Fruit fly (Drosophila melanogaster) whole organism, embryonic: Measurements from ENCODE around the gene CG9747.

Source experiments
- Abd-B ChIP-seq: fragments of 200-800 bp; sonication (Bioruptor generic); optimal IDR thresholded peaks from 2 replicates; lab custom pipeline; 2018; ENCODE audit warnings: missing biosample characterization, mild to moderate bottlenecking, missing genetic modification characterization, moderate library complexity
- CG10321 ChIP-seq: fragments of 200-800 bp; sonication (Bioruptor generic); IDR thresholded peaks from 2 replicates; pipeline ENCODE4 v1.3.6; 2022; ENCODE audit warnings: missing biosample characterization, missing genetic modification characterization
- CG11247 ChIP-seq: fragments of 200-800 bp; sonication (Bioruptor generic); IDR thresholded peaks from 2 replicates; pipeline ENCODE4 v1.3.6; 2022; ENCODE audit warnings: missing biosample characterization, missing genetic modification characterization
- CG11696 ChIP-seq: fragments of 200-800 bp; sonication (Bioruptor generic); IDR thresholded peaks from 2 replicates; pipeline ENCODE4 v1.3.6; 2022; ENCODE audit warnings: missing biosample characterization, missing genetic modification characterization
- CG14050 ChIP-seq: fragments of 200-800 bp; sonication (Bioruptor generic); IDR thresholded peaks from 3 replicates; pipeline ENCODE4 v1.3.6; 2022; ENCODE audit warnings: missing biosample characterization, missing genetic modification characterization
- CG16863 ChIP-seq: fragments of 200-800 bp; sonication (Bioruptor generic); optimal IDR thresholded peaks from 3 replicates; lab custom pipeline; 2016; ENCODE audit warnings: missing biosample characterization, missing genetic modification characterization
- CG18011 ChIP-seq: fragments of 200-800 bp; sonication (Bioruptor generic); optimal IDR thresholded peaks from 2 replicates; lab custom pipeline; 2017; ENCODE audit warnings: missing biosample characterization, missing genetic modification characterization, mild to moderate bottlenecking, moderate library complexity, missing genotype
- CG2129 ChIP-seq: fragments of 200-800 bp; sonication (Bioruptor generic); IDR thresholded peaks from 2 replicates; pipeline ENCODE4 v1.3.6; 2022; ENCODE audit warnings: missing biosample characterization, missing genetic modification characterization; ENCODE audit not compliant: partially characterized antibody
- CG2202 ChIP-seq: fragments of 200-800 bp; sonication (Bioruptor generic); optimal IDR thresholded peaks from 2 replicates; lab custom pipeline; 2018; ENCODE audit warnings: missing biosample characterization, mild to moderate bottlenecking, missing genetic modification characterization
- CG31224 ChIP-seq: fragments of 200-800 bp; sonication (Bioruptor generic); IDR thresholded peaks from 2 replicates; pipeline ENCODE4 v1.3.6; 2022; ENCODE audit warnings: missing biosample characterization, missing genetic modification characterization
- CG32532 ChIP-seq: fragments of 200-800 bp; sonication (Bioruptor generic); IDR thresholded peaks from 2 replicates; pipeline ENCODE4 v1.3.6; 2022; ENCODE audit warnings: missing biosample characterization, missing genetic modification characterization
- CG3838 ChIP-seq: fragments of 200-800 bp; sonication (Bioruptor generic); optimal IDR thresholded peaks from 3 replicates; lab custom pipeline; 2016; ENCODE audit warnings: missing biosample characterization, missing genetic modification characterization
- CG4730 ChIP-seq: fragments of 200-800 bp; sonication (Bioruptor generic); IDR thresholded peaks from 2 replicates; pipeline ENCODE4 v1.3.6; 2022; ENCODE audit warnings: missing biosample characterization, missing genetic modification characterization
- CG6689 ChIP-seq: fragments of 200-800 bp; sonication (Bioruptor generic); IDR thresholded peaks from 2 replicates; pipeline ENCODE4 v1.3.6; 2022; ENCODE audit warnings: missing biosample characterization, missing genetic modification characterization
- CG7928 ChIP-seq: fragments of 200-800 bp; sonication (Bioruptor generic); optimal IDR thresholded peaks from 2 replicates; lab custom pipeline; 2017; ENCODE audit warnings: missing biosample characterization, mild to moderate bottlenecking, missing genetic modification characterization
- CG8089 ChIP-seq: fragments of 200-800 bp; sonication (Bioruptor generic); optimal IDR thresholded peaks from 3 replicates; lab custom pipeline; 2016; ENCODE audit warnings: missing biosample characterization, missing genetic modification characterization
- CG9609 ChIP-seq: fragments of 200-800 bp; sonication (Bioruptor generic); optimal IDR thresholded peaks from 3 replicates; lab custom pipeline; 2016; ENCODE audit warnings: missing biosample characterization, missing genetic modification characterization
- CoRest ChIP-seq: fragments of 200-800 bp; sonication (Bioruptor generic); optimal IDR thresholded peaks from 3 replicates; lab custom pipeline; 2018; ENCODE audit warnings: missing biosample characterization, mild to moderate bottlenecking, missing genetic modification characterization, moderate library complexity
- Dfd ChIP-seq, 2 experiments: fragments of >200 bp; optimal IDR thresholded peaks; 2 replicates each; lab custom pipeline; 2017; ENCODE audit warnings: missing biosample characterization in 2 of 2, missing genetic modification characterization in 2 of 2
- Dref ChIP-seq: fragments of 200-800 bp; sonication (Bioruptor generic); IDR thresholded peaks from 2 replicates; pipeline ENCODE4 v1.3.6; 2022; ENCODE audit warnings: missing biosample characterization, missing genetic modification characterization
- Elba2 ChIP-seq: fragments of 200-800 bp; sonication (Bioruptor generic); optimal IDR thresholded peaks from 3 replicates; lab custom pipeline; 2016; ENCODE audit warnings: missing biosample characterization, missing genetic modification characterization
- Hr78 ChIP-seq, 2 experiments: fragments of 200-800 bp in 1 of 2; fragments of >200 bp in 1 of 2; sonication (Bioruptor generic) in 1 of 2; optimal IDR thresholded peaks; 2 replicates each; lab custom pipeline; 2017 to 2019; ENCODE audit warnings: missing biosample characterization in 2 of 2, missing genetic modification characterization in 2 of 2, mild to moderate bottlenecking in 1 of 2, moderate library complexity in 1 of 2
- Oli ChIP-seq: fragments of 200-800 bp; sonication (Bioruptor generic); optimal IDR thresholded peaks from 2 replicates; lab custom pipeline; 2018; ENCODE audit warnings: missing biosample characterization, mild to moderate bottlenecking, missing genetic modification characterization, moderate library complexity
- Tbp ChIP-seq: fragments of >200 bp; optimal IDR thresholded peaks from 2 replicates; lab custom pipeline; 2018; ENCODE audit warnings: missing biosample characterization, missing genetic modification characterization
- YL-1 ChIP-seq: fragments of 200-800 bp; sonication (Bioruptor generic); optimal IDR thresholded peaks from 3 replicates; lab custom pipeline; 2017; ENCODE audit warnings: missing biosample characterization, mild to moderate bottlenecking, missing genetic modification characterization
- ac ChIP-seq: fragments of 200-800 bp; sonication (Bioruptor generic); optimal IDR thresholded peaks from 3 replicates; lab custom pipeline; 2017; ENCODE audit warnings: missing biosample characterization, mild to moderate bottlenecking, missing genetic modification characterization
- amos ChIP-seq: fragments of 200-800 bp; sonication (Bioruptor generic); IDR thresholded peaks from 2 replicates; pipeline ENCODE4 v1.3.6; 2022; ENCODE audit warnings: missing biosample characterization, missing genetic modification characterization; ENCODE audit not compliant: partially characterized antibody
- ase ChIP-seq: fragments of 200-800 bp; sonication (Bioruptor generic); IDR thresholded peaks from 3 replicates; pipeline ENCODE4 v1.3.6; 2022; ENCODE audit warnings: missing biosample characterization, missing genetic modification characterization
- chn ChIP-seq: fragments of 200-800 bp; sonication (Bioruptor generic); optimal IDR thresholded peaks from 2 replicates; lab custom pipeline; 2016; ENCODE audit warnings: missing biosample characterization, missing genetic modification characterization
- corto ChIP-seq: fragments of 200-800 bp; sonication (Bioruptor generic); optimal IDR thresholded peaks from 2 replicates; lab custom pipeline; 2016; ENCODE audit warnings: missing biosample characterization, mild to moderate bottlenecking, missing genetic modification characterization, moderate library complexity
- cwo ChIP-seq: fragments of 200-800 bp; sonication (Bioruptor generic); optimal IDR thresholded peaks from 3 replicates; lab custom pipeline; 2017; ENCODE audit warnings: missing biosample characterization, missing genetic modification characterization, mild to moderate bottlenecking, moderate library complexity, missing genetic modification reagents
- dimm ChIP-seq: fragments of 200-800 bp; sonication (Bioruptor generic); IDR thresholded peaks from 2 replicates; pipeline ENCODE4 v1.3.6; 2022; ENCODE audit warnings: missing biosample characterization, missing genetic modification characterization
- ewg ChIP-seq: fragments of 200-800 bp; sonication (Bioruptor generic); optimal IDR thresholded peaks from 3 replicates; lab custom pipeline; 2017; ENCODE audit warnings: mild to moderate bottlenecking, missing biosample characterization, missing genetic modification reagents, missing genetic modification characterization
- fd102C ChIP-seq: fragments of 200-800 bp; sonication (Bioruptor generic); optimal IDR thresholded peaks from 2 replicates; lab custom pipeline; 2018; ENCODE audit warnings: missing biosample characterization, mild to moderate bottlenecking, missing genetic modification characterization, moderate library complexity
- gcm ChIP-seq: fragments of 200-800 bp; sonication (Bioruptor generic); optimal IDR thresholded peaks from 2 replicates; lab custom pipeline; 2019; ENCODE audit warnings: missing biosample characterization, mild to moderate bottlenecking, missing genetic modification characterization, moderate library complexity
- gro ChIP-seq: fragments of 200-800 bp; sonication (Bioruptor generic); optimal IDR thresholded peaks from 2 replicates; lab custom pipeline; 2016; ENCODE audit warnings: missing biosample characterization, missing genetic modification characterization
- gsb ChIP-seq: fragments of 200-800 bp; sonication (Bioruptor generic); IDR thresholded peaks from 2 replicates; pipeline ENCODE4 v1.3.6; 2022; ENCODE audit warnings: missing biosample characterization, missing genetic modification characterization
- h ChIP-seq: fragments of >200 bp; optimal IDR thresholded peaks from 2 replicates; lab custom pipeline; 2017
- inv ChIP-seq: fragments of 200-800 bp; sonication (Bioruptor generic); IDR thresholded peaks from 2 replicates; pipeline ENCODE4 v1.3.6; 2022; ENCODE audit warnings: missing biosample characterization, missing genetic modification characterization; ENCODE audit not compliant: partially characterized antibody
- lilli ChIP-seq: fragments of 200-800 bp; sonication (Bioruptor generic); optimal IDR thresholded peaks from 3 replicates; lab custom pipeline; 2016; ENCODE audit warnings: missing biosample characterization, missing genetic modification characterization
- nmo ChIP-seq: fragments of 200-800 bp; sonication (Bioruptor generic); optimal IDR thresholded peaks from 2 replicates; lab custom pipeline; 2018; ENCODE audit warnings: missing biosample characterization, mild to moderate bottlenecking, missing genetic modification characterization, moderate library complexity
- org-1 ChIP-seq: fragments of 200-800 bp; sonication (Bioruptor generic); optimal IDR thresholded peaks from 2 replicates; lab custom pipeline; 2017; ENCODE audit warnings: missing biosample characterization, missing genetic modification characterization
- peb ChIP-seq: fragments of 200-800 bp; sonication (Bioruptor generic); IDR thresholded peaks from 2 replicates; pipeline ENCODE4 v1.3.6; 2022; ENCODE audit warnings: missing biosample characterization, missing genetic modification characterization
- pho ChIP-seq: fragments of 200-800 bp; sonication (Bioruptor generic); optimal IDR thresholded peaks from 2 replicates; lab custom pipeline; 2016; ENCODE audit warnings: missing biosample characterization, missing genetic modification characterization
- repo ChIP-seq: fragments of 200-800 bp; sonication (Bioruptor generic); optimal IDR thresholded peaks from 2 replicates; lab custom pipeline; 2016; ENCODE audit warnings: missing biosample characterization, missing genetic modification characterization
- tio ChIP-seq: fragments of 200-800 bp; sonication (Bioruptor generic); optimal IDR thresholded peaks from 2 replicates; lab custom pipeline; 2017; ENCODE audit warnings: missing biosample characterization, missing genetic modification characterization, inconsistent platforms
- twi ChIP-seq: fragments of 200-800 bp; optimal IDR thresholded peaks from 2 replicates; lab custom pipeline; 2019; ENCODE audit warnings: missing biosample characterization, mild to moderate bottlenecking, missing genetic modification characterization, moderate library complexity
- tx ChIP-seq: fragments of 200-800 bp; sonication (Bioruptor generic); optimal IDR thresholded peaks from 2 replicates; lab custom pipeline; 2016; ENCODE audit warnings: missing biosample characterization, missing genetic modification characterization
- unpg ChIP-seq: fragments of 200-800 bp; sonication (Bioruptor generic); optimal IDR thresholded peaks from 3 replicates; lab custom pipeline; 2018; ENCODE audit warnings: missing biosample characterization, mild to moderate bottlenecking, missing genetic modification characterization, moderate library complexity
- zen ChIP-seq: fragments of 200-800 bp; sonication (Bioruptor generic); optimal IDR thresholded peaks from 3 replicates; lab custom pipeline; 2018; ENCODE audit warnings: missing biosample characterization, mild to moderate bottlenecking, missing genetic modification characterization, moderate library complexity
- zfh1 ChIP-seq: fragments of 200-800 bp; sonication (Bioruptor generic); IDR thresholded peaks from 3 replicates; pipeline ENCODE4 v1.3.6; 2022; ENCODE audit warnings: missing biosample characterization, missing genetic modification characterization

Gene CG9747

DNA sequence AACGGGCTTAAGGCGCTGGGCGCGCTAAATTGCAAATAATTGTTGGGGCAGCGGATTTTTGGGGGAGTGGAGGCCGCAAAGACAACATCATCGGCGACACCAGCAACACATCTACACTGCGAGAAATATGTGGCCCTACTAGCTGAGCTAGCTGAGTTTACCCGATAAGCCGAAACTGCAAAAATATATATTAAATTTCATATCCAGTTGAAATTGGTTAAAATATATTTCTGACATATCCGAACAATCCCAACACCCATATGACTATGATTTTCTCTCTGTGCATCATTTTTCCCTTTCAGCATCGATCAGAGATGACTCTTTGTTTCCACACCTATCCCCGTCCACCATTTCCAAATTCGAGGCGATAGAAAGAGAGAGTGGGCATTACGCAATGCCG lies 1.2 kb downstream of the CG9747 start (continued):
- peak; percentile 79 for TF ChIP-seq unpg
- peak; percentile 80 for TF ChIP-seq nmo (GFP tag; lab: Kevin White, UChicago)
- TF ChIP-seq CG3838 = no peak
- TF ChIP-seq CG18011 (GFP tag; lab: Kevin White, UChicago) = peak; percentile 17
- TF ChIP-seq Abd-B (GFP tag; lab: Kevin White, UChicago) = peak; percentile 72
- 0 out of 2 replicates have a peak, but pooled peaks have one; percentile 48 for TF ChIP-seq gsb (GFP tag; lab: Robert Waterston, UW)
- TF ChIP-seq CG2129 = no peak
- TF ChIP-seq CoRest (tag; lab: Kevin White, UChicago) = peak; percentile 70
- TF ChIP-seq twi (tag; lab: Kevin White, UChicago) = peak; percentile 27
- peak; percentile 61 for TF ChIP-seq ewg (GFP tag; lab: Kevin White, UChicago)
- TF ChIP-seq gcm = peak; percentile 28
- TF ChIP-seq zfh1 (GFP tag; lab: Robert Waterston, UW) = peak; percentile 81
- no peak for TF ChIP-seq CG10321 (GFP tag; lab: Robert Waterston, UW)
- TF ChIP-seq CG11247 (GFP tag; lab: Robert Waterston, UW) = peak; percentile 67
- peak; percentile 59; the same call in 1 of the 2 replicates for TF ChIP-seq peb
- no peak for TF ChIP-seq inv (GFP tag; lab: Robert Waterston, UW)
- peak; percentile 58 for TF ChIP-seq CG11696 (GFP tag; lab: Robert Waterston, UW)
- no peak for TF ChIP-seq Tbp
- no peak for TF ChIP-seq YL-1 (GFP tag; lab: Kevin White, UChicago)
- TF ChIP-seq repo (GFP tag; lab: Kevin White, UChicago) = peak; percentile 30
- no peak for TF ChIP-seq Dref (GFP tag; lab: Robert Waterston, UW)
- TF ChIP-seq gro (GFP tag; lab: Kevin White, UChicago) = no peak
- TF ChIP-seq CG2202 (tag; lab: Kevin White, UChicago) = no peak
- TF ChIP-seq CG32532 = peak; percentile 77
- TF ChIP-seq CG16863 (GFP tag; lab: Kevin White, UChicago) = peak; percentile 22
- no peak for TF ChIP-seq amos
- no peak for TF ChIP-seq CG8089 (GFP tag; lab: Kevin White, UChicago)
- peak; percentile 53 for TF ChIP-seq org-1
- TF ChIP-seq pho = no peak
- no peak for TF ChIP-seq corto (GFP tag; lab: Kevin White, UChicago)
- TF ChIP-seq CG9609 = peak; percentile 60
- peak; percentile 50 for TF ChIP-seq lilli (GFP tag; lab: Kevin White, UChicago)
- peak; percentile 80 for TF ChIP-seq CG6689 (GFP tag; lab: Robert Waterston, UW)
- peak; percentile 65 for TF ChIP-seq tio (GFP tag; lab: Kevin White, UChicago)
- peak; percentile 81 for TF ChIP-seq Oli (tag; lab: Kevin White, UChicago)
- TF ChIP-seq chn (GFP tag; lab: Kevin White, UChicago) = peak; percentile 47
- TF ChIP-seq CG7928 (GFP tag; lab: Kevin White, UChicago) = no peak
- TF ChIP-seq CG14050 (GFP tag; lab: Robert Waterston, UW) = peak; percentile 64
- TF ChIP-seq tx (GFP tag; lab: Kevin White, UChicago) = peak; percentile 4
- no peak for TF ChIP-seq Elba2 (GFP tag; lab: Kevin White, UChicago)
- peak; percentile 47; the same call in 1 of the 2 replicates for TF ChIP-seq dimm (GFP tag; lab: Robert Waterston, UW)
- no peak for TF ChIP-seq h
- no peak for TF ChIP-seq ac
- TF ChIP-seq CG4730 (GFP tag; lab: Robert Waterston, UW) = peak; percentile 67
- TF ChIP-seq fd102C (GFP tag; lab: Kevin White, UChicago) = no peak
- TF ChIP-seq zen (tag; lab: Kevin White, UChicago) = peak; percentile 43
- no peak for TF ChIP-seq Dfd (GFP tag; optimal IDR thresholded peaks at IDR 0.05; lab: Kevin White, UChicago)
- peak in 1 of 2 experiments; percentile 34 for TF ChIP-seq Hr78 (GFP tag; optimal IDR thresholded peaks at IDR 0.05; lab: Kevin White, UChicago)
- peak; percentile 52 for TF ChIP-seq cwo (GFP tag; lab: Kevin White, UChicago)
- peak; percentile 68 for TF ChIP-seq CG31224
- peak; percentile 86 for TF ChIP-seq ase (GFP tag; lab: Robert Waterston, UW)
